Worm (Caenorhabditis elegans) whole organism, L1 larva: ENCODE results near the gene E02H4.6.

Source experiments
- F16B12.6 ChIP-seq: fragments of 150-350 bp; optimal IDR thresholded peaks from 2 replicates; lab custom pipeline; 2014; ENCODE audit warnings: missing biosample characterization, missing genetic modification characterization
- fkh-10 ChIP-seq: sonication (generic microtip); optimal IDR thresholded peaks from 2 replicates; lab custom pipeline; 2017; ENCODE audit warnings: missing biosample characterization, missing genetic modification reagents, missing genetic modification characterization
- lin-15B ChIP-seq: fragments of 150-350 bp; sonication (generic microtip); optimal IDR thresholded peaks from 3 replicates; lab custom pipeline; 2014; ENCODE audit warnings: missing biosample characterization, missing genetic modification characterization
- mef-2 ChIP-seq: fragments of 150-350 bp; optimal IDR thresholded peaks from 2 replicates; lab custom pipeline; 2014; ENCODE audit warnings: missing biosample characterization, missing genetic modification characterization
- mep-1 ChIP-seq: fragments of 150-350 bp; optimal IDR thresholded peaks from 2 replicates; lab custom pipeline; 2014; ENCODE audit warnings: missing biosample characterization, missing genetic modification characterization
- nhr-77 ChIP-seq: fragments of 150-350 bp; optimal IDR thresholded peaks from 2 replicates; lab custom pipeline; 2014; ENCODE audit warnings: missing biosample characterization, missing genetic modification characterization
- nhr-90 ChIP-seq: sonication (generic microtip); optimal IDR thresholded peaks from 2 replicates; lab custom pipeline; 2016; ENCODE audit warnings: mild to moderate bottlenecking, missing genetic modification characterization, missing compliant biosample characterization; ENCODE audit not compliant: poor library complexity
- snpc-4 ChIP-seq: fragments of 150-350 bp; optimal IDR thresholded peaks from 2 replicates; lab custom pipeline; 2014; ENCODE audit warnings: missing biosample characterization, missing genetic modification characterization
- sox-4 ChIP-seq: sonication (generic microtip); optimal IDR thresholded peaks from 2 replicates; lab custom pipeline; 2016; ENCODE audit warnings: missing genetic modification characterization, missing compliant biosample characterization
- sptf-1 ChIP-seq: fragments of 150-350 bp; optimal IDR thresholded peaks from 2 replicates; lab custom pipeline; 2014; ENCODE audit warnings: missing biosample characterization, missing genetic modification characterization
- unc-62 ChIP-seq: fragments of 150-350 bp; optimal IDR thresholded peaks from 2 replicates; lab custom pipeline; 2014; ENCODE audit warnings: missing biosample characterization, missing genetic modification reagents, missing genetic modification characterization
- unc-98 ChIP-seq: fragments of 200-800 bp; sonication (Bioruptor generic); IDR thresholded peaks from 2 replicates; pipeline ENCODE4 v1.3.6; 2022; ENCODE audit warnings: missing genetic modification characterization, missing compliant biosample characterization

DNA sequence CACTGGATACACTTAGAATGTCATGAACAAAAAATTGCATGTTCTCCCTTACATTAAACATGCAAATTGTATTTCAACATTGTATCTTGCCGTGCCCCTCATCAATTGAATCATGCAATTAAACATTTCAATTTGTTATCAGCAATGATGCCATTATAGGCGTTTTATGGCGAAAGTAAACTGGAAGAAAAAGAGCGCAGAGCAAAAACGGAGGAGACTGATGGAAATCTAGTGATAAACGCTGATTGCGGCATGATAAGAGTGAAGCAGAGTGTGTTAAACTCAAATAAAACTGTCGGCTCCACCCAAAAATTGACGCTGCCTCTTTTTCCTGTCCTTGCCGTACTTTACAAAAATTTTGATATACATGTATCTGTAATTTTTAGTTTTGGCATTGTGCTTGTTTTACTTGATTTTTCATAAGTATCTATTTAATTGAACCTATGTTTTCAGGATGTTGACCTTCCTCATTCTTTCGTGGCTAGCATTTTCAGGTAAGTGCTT lies 37.4 kb downstream of the E02H4.6 start, which contains the start of gene K06G5.1:
- no peak for TF ChIP-seq sox-4 (tag; lab: Kevin White, UChicago)
- peak; percentile 33 for TF ChIP-seq nhr-90 (tag; lab: Kevin White, UChicago)
- TF ChIP-seq F16B12.6 (tag; lab: Kevin White, UChicago): no peak
- TF ChIP-seq lin-15B: no peak
- TF ChIP-seq snpc-4 (tag; lab: Kevin White, UChicago): no peak
- no peak for TF ChIP-seq unc-98
- no peak for TF ChIP-seq nhr-77
- no peak for TF ChIP-seq unc-62 (GFP tag; lab: Kevin White, UChicago)
- TF ChIP-seq mef-2 (tag; lab: Kevin White, UChicago): no peak
- no peak for TF ChIP-seq fkh-10 (GFP tag; lab: Kevin White, UChicago)
- no peak for TF ChIP-seq mep-1 (tag; lab: Kevin White, UChicago)
- no peak for TF ChIP-seq sptf-1
